Worm (Caenorhabditis elegans) whole organism, midembryonic: ENCODE measurements around the gene K07C11.10.

Experiments used
- T22C8.4 ChIP-seq: fragments of 200-800 bp; sonication (Bioruptor generic); IDR thresholded peaks from 2 replicates; pipeline ENCODE4 v1.3.6; 2022; ENCODE audit warnings: missing genetic modification characterization, missing compliant biosample characterization
- cog-1 ChIP-seq: sonication (generic microtip); optimal IDR thresholded peaks from 2 replicates; lab custom pipeline; 2016; ENCODE audit warnings: missing genetic modification characterization, missing compliant biosample characterization
- flt-1 ChIP-seq: fragments of 200-800 bp; sonication (Bioruptor generic); IDR thresholded peaks from 2 replicates; pipeline ENCODE4 v1.3.6; 2022; ENCODE audit warnings: missing genetic modification characterization, missing compliant biosample characterization
- klf-2 ChIP-seq: fragments of 200-800 bp; sonication (Bioruptor generic); conservative IDR thresholded peaks from 2 replicates; pipeline ENCODE4 v1.3.6; 2022; ENCODE audit warnings: missing genetic modification reagents, missing genetic modification characterization, missing compliant biosample characterization
- tab-1 ChIP-seq: fragments of 200-800 bp; sonication (Bioruptor generic); IDR thresholded peaks from 2 replicates; pipeline ENCODE4 v1.3.6; 2022; ENCODE audit warnings: missing genetic modification characterization, missing compliant biosample characterization
- ztf-23 ChIP-seq: fragments of 200-800 bp; sonication (Bioruptor generic); IDR thresholded peaks from 2 replicates; pipeline ENCODE4 v1.3.6; 2022; ENCODE audit warnings: missing genetic modification reagents, missing genetic modification characterization, missing compliant biosample characterization
- ztf-29 ChIP-seq: fragments of 200-800 bp; sonication (Bioruptor generic); IDR thresholded peaks from 2 replicates; pipeline ENCODE4 v1.3.6; 2022; ENCODE audit warnings: missing genetic modification reagents, missing genetic modification characterization, missing compliant biosample characterization

DNA sequence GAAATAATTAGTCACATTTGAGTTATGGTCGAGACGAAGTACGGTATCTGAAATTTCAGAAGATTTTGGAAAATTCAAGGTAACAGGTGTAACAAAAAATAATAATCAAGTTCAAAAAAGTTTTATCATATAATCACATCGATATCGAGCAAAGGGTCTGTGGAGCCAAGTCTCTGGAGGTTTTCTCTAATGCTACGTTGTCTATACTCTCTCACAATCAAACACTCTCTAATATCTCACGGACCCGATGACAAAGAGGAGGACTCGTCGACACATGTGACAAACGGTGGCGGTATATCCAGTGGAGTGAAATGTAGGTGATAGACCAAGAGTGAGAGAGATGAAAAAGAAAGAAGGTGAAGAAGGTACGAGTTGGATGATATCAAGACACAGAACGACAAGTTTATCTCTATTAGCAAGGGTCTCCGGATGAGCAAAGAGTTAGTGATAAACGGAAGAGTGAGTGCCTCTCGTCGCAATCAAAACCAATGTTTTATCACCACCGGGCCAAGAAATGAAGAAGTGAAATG lies 30.8 kb downstream of the K07C11.10 start, which contains the start of gene F20D6.10:
- TF ChIP-seq ztf-29 (GFP tag; lab: Robert Waterston, UW) (no peak), tab-1 (GFP tag; lab: Robert Waterston, UW) (no peak), flt-1 (GFP tag; lab: Robert Waterston, UW) (no peak), cog-1 (no peak), ztf-23 (no peak), klf-2 (GFP tag; lab: Robert Waterston, UW) (no peak), T22C8.4 (no peak)
